Worm (Caenorhabditis elegans): ENCODE data around the gene cutl-1.

DNA sequence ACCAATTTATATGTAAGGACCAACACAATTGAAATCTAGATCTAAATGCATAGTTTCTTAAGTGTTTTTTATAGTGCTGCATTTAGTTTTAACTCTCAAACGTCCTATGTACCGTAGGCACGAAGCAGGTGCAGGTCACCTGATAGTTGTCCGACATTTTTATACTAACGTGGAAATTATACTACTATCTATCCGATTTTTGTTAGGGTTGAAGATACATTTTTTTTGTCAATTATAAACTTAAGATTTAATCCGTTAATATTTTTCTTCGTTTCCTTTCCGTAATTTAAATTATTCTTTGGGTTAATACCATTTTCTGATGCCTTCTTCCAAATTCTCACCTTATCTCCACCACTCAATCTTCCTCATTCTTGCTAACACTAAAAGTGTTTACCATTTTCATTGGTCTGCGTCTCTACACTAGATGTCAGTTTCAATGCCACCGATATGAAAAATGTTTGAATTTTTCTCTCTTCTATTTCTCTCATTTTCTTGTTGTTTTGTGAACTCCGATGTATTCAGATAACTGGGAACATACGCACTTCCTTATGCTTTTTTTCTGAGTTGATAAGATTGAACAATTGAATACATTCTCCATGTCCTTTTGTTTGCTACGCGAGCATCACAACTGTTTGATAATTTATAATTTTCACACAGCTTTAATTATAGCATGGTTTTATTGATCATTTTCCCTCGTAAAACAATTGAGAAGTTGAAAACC is 39.5 kb upstream of the cutl-1 start, which contains the start of gene Y2H9A.4:
- TF ChIP-seq mdl-1 (tag; optimal IDR thresholded peaks at IDR 0.05) (no peak), zag-1 (tag; optimal IDR thresholded peaks at IDR 0.05) (no peak), mes-2 (tag; optimal IDR thresholded peaks at IDR 0.05; ENCODE audit: poor library complexity, severe bottlenecking) (no peak), unc-130 (GFP tag; optimal IDR thresholded peaks at IDR 0.05) (no peak), cey-2 (tag; optimal IDR thresholded peaks at IDR 0.05; ENCODE audit: borderline replicate concordance, insufficient read depth) (no peak), lin-38 (GFP tag; IDR thresholded peaks at IDR 0.05) (no peak), ceh-20 (GFP tag; IDR thresholded peaks at IDR 0.05) (no peak), aha-1 (tag) (no peak), mdt-29 (GFP tag; IDR thresholded peaks at IDR 0.05) (no peak), nhr-25 (tag; optimal IDR thresholded peaks at IDR 0.05; ENCODE audit: borderline replicate concordance, insufficient read depth) (no peak)
